Worm (Caenorhabditis elegans) whole organism, young adult: ENCODE results near the gene nra-1.

ENCODE experiments used
- B0019.2 ChIP-seq: fragments of 200-800 bp; sonication (Bioruptor generic); conservative IDR thresholded peaks from 2 replicates; pipeline ENCODE4 v1.3.6; 2022; ENCODE audit warnings: missing genetic modification reagents, missing genetic modification characterization, missing compliant biosample characterization
- C17E4.6 ChIP-seq: fragments of 200-800 bp; sonication (Bioruptor generic); IDR thresholded peaks from 2 replicates; pipeline ENCODE4 v1.3.6; 2022; ENCODE audit warnings: missing genetic modification reagents, missing genetic modification characterization, missing compliant biosample characterization
- D2030.7 ChIP-seq: fragments of 200-800 bp; sonication (Bioruptor generic); IDR thresholded peaks from 2 replicates; pipeline ENCODE4 v1.3.6; 2022; ENCODE audit warnings: missing genetic modification reagents, missing genetic modification characterization, missing compliant biosample characterization
- F22D6.2 ChIP-seq: sonication (generic microtip); optimal IDR thresholded peaks from 2 replicates; lab custom pipeline; 2016; ENCODE audit warnings: mild to moderate bottlenecking, missing genetic modification characterization, missing compliant biosample characterization
- F23B12.7 ChIP-seq: sonication (generic microtip); optimal IDR thresholded peaks from 2 replicates; lab custom pipeline; 2017; ENCODE audit warnings: missing genetic modification characterization, mild to moderate bottlenecking, missing compliant biosample characterization, antibody characterized with exemption, moderate library complexity; ENCODE audit not compliant: insufficient read depth
- F49E8.2 ChIP-seq: sonication (generic microtip); optimal IDR thresholded peaks from 3 replicates; lab custom pipeline; 2017; ENCODE audit warnings: missing genetic modification characterization, mild to moderate bottlenecking, missing compliant biosample characterization, antibody characterized with exemption, moderate library complexity; ENCODE audit not compliant: insufficient read depth
- F57A8.1 ChIP-seq: fragments of 200-800 bp; sonication (Bioruptor generic); optimal IDR thresholded peaks from 2 replicates; lab custom pipeline; 2018; ENCODE audit warnings: mild to moderate bottlenecking, missing genetic modification characterization, moderate library complexity, missing compliant biosample characterization
- F57C9.4 ChIP-seq: sonication (generic microtip); optimal IDR thresholded peaks from 2 replicates; lab custom pipeline; 2017; ENCODE audit warnings: mild to moderate bottlenecking, missing genetic modification characterization, missing compliant biosample characterization
- T07F8.4 ChIP-seq: sonication (generic microtip); optimal IDR thresholded peaks from 2 replicates; lab custom pipeline; 2016; ENCODE audit warnings: mild to moderate bottlenecking, missing genetic modification characterization, moderate library complexity, missing compliant biosample characterization
- ZK185.1 ChIP-seq: sonication (generic microtip); optimal IDR thresholded peaks from 2 replicates; lab custom pipeline; 2016; ENCODE audit warnings: mild to moderate bottlenecking, missing genetic modification characterization, missing compliant biosample characterization; ENCODE audit not compliant: poor library complexity, severe bottlenecking
- akir-1 ChIP-seq: fragments of 200-800 bp; sonication (Bioruptor generic); optimal IDR thresholded peaks from 2 replicates; lab custom pipeline; 2018; ENCODE audit warnings: mild to moderate bottlenecking, missing genetic modification characterization, moderate library complexity, missing compliant biosample characterization
- athp-1 ChIP-seq: sonication (generic microtip); optimal IDR thresholded peaks from 2 replicates; lab custom pipeline; 2017; ENCODE audit warnings: mild to moderate bottlenecking, missing genetic modification characterization, missing compliant biosample characterization
- attf-3 ChIP-seq: fragments of 200-800 bp; sonication (Bioruptor generic); conservative IDR thresholded peaks from 2 replicates; pipeline ENCODE4 v1.3.6; 2022; ENCODE audit warnings: missing genetic modification reagents, missing genetic modification characterization, missing compliant biosample characterization
- ccch-3 ChIP-seq: fragments of 200-800 bp; sonication (Bioruptor generic); optimal IDR thresholded peaks from 2 replicates; lab custom pipeline; 2018; ENCODE audit warnings: mild to moderate bottlenecking, missing genetic modification characterization, missing compliant biosample characterization
- cebp-1 ChIP-seq, 2 experiments: fragments of 200-800 bp in 1 of 2; sonication (Bioruptor generic) in 1 of 2; sonication (generic microtip) in 1 of 2; IDR thresholded peaks in 1 of 2; optimal IDR thresholded peaks in 1 of 2; 2 replicates each; pipeline versions ENCODE4 v1.3.6 to Lab custom; 2017 to 2022; ENCODE audit warnings: missing compliant biosample characterization in 2 of 2, missing genetic modification characterization in 2 of 2, mild to moderate bottlenecking in 1 of 2, missing genetic modification reagents in 1 of 2, moderate library complexity in 1 of 2
- ceh-27 ChIP-seq: fragments of 200-800 bp; sonication (Bioruptor generic); optimal IDR thresholded peaks from 2 replicates; lab custom pipeline; 2018; ENCODE audit warnings: mild to moderate bottlenecking, missing genetic modification characterization, moderate library complexity, missing compliant biosample characterization
- ceh-58 ChIP-seq: fragments of 200-800 bp; sonication (Bioruptor generic); IDR thresholded peaks from 2 replicates; pipeline ENCODE4 v1.3.6; 2022; ENCODE audit warnings: missing genetic modification characterization, missing compliant biosample characterization
- efl-1 ChIP-seq: fragments of 150-350 bp; optimal IDR thresholded peaks from 2 replicates; lab custom pipeline; 2014; ENCODE audit warnings: missing biosample characterization, missing genetic modification reagents, missing genetic modification characterization
- egrh-3 ChIP-seq: fragments of 200-800 bp; sonication (Bioruptor generic); IDR thresholded peaks from 2 replicates; pipeline ENCODE4 v1.3.6; 2022; ENCODE audit warnings: missing genetic modification reagents, missing genetic modification characterization, missing compliant biosample characterization
- ekl-4 ChIP-seq: fragments of 200-800 bp; sonication (Bioruptor generic); IDR thresholded peaks from 2 replicates; pipeline ENCODE4 v1.3.6; 2022; ENCODE audit warnings: missing genetic modification reagents, missing genetic modification characterization, missing compliant biosample characterization
- ets-4 ChIP-seq: fragments of 200-800 bp; sonication (Bioruptor generic); optimal IDR thresholded peaks from 2 replicates; lab custom pipeline; 2018; ENCODE audit warnings: mild to moderate bottlenecking, missing genetic modification characterization, missing compliant biosample characterization
- fkh-3 ChIP-seq: sonication (generic microtip); optimal IDR thresholded peaks from 2 replicates; lab custom pipeline; 2016; ENCODE audit warnings: mild to moderate bottlenecking, missing genetic modification characterization, missing compliant biosample characterization
- hlh-26 ChIP-seq: fragments of 200-800 bp; sonication (Bioruptor generic); conservative IDR thresholded peaks from 2 replicates; pipeline ENCODE4 v1.3.6; 2022; ENCODE audit warnings: missing genetic modification reagents, missing genetic modification characterization, missing compliant biosample characterization
- hrde-1 ChIP-seq: sonication (generic microtip); optimal IDR thresholded peaks from 2 replicates; lab custom pipeline; 2016; ENCODE audit warnings: missing genetic modification characterization, mild to moderate bottlenecking, missing compliant biosample characterization, moderate library complexity, missing genotype, missing genetic modification reagents, borderline replicate concordance
- lin-26 ChIP-seq: fragments of 200-800 bp; sonication (Bioruptor generic); IDR thresholded peaks from 2 replicates; pipeline ENCODE4 v1.3.6; 2022; ENCODE audit warnings: missing genetic modification reagents, missing genetic modification characterization, missing compliant biosample characterization
- lin-40 ChIP-seq: sonication (generic microtip); optimal IDR thresholded peaks from 2 replicates; lab custom pipeline; 2016; ENCODE audit warnings: missing genetic modification characterization, mild to moderate bottlenecking, missing compliant biosample characterization, missing genotype, missing genetic modification reagents
- lin-54 ChIP-seq: fragments of 200-800 bp; sonication (Bioruptor generic); optimal IDR thresholded peaks from 2 replicates; lab custom pipeline; 2018; ENCODE audit warnings: mild to moderate bottlenecking, missing genetic modification characterization, missing compliant biosample characterization
- madf-3 ChIP-seq: fragments of 200-800 bp; sonication (Bioruptor generic); IDR thresholded peaks from 2 replicates; pipeline ENCODE4 v1.3.6; 2022; ENCODE audit warnings: missing genetic modification reagents, missing genetic modification characterization, missing compliant biosample characterization
- madf-6 ChIP-seq: fragments of 200-800 bp; sonication (Bioruptor generic); IDR thresholded peaks from 2 replicates; pipeline ENCODE4 v1.3.6; 2022; ENCODE audit warnings: missing genetic modification reagents, missing genetic modification characterization, missing compliant biosample characterization
- mcd-1 ChIP-seq: fragments of 200-800 bp; sonication (Bioruptor generic); IDR thresholded peaks from 2 replicates; pipeline ENCODE4 v1.3.6; 2022; ENCODE audit warnings: missing genetic modification reagents, missing genetic modification characterization, missing compliant biosample characterization
- nfyb-1 ChIP-seq: fragments of 200-800 bp; sonication (Bioruptor generic); IDR thresholded peaks from 2 replicates; pipeline ENCODE4 v1.3.6; 2022; ENCODE audit warnings: missing genetic modification reagents, missing genetic modification characterization, missing compliant biosample characterization
- nhr-27 ChIP-seq: fragments of 200-800 bp; sonication (Bioruptor generic); optimal IDR thresholded peaks from 2 replicates; lab custom pipeline; 2018; ENCODE audit warnings: mild to moderate bottlenecking, missing genetic modification characterization, moderate library complexity, missing compliant biosample characterization
- nhr-80 ChIP-seq: sonication (generic microtip); optimal IDR thresholded peaks from 2 replicates; lab custom pipeline; 2016; ENCODE audit warnings: missing genetic modification characterization, missing compliant biosample characterization
- nhr-90 ChIP-seq: sonication (generic microtip); optimal IDR thresholded peaks from 2 replicates; lab custom pipeline; 2016; ENCODE audit warnings: missing genotype, mild to moderate bottlenecking, missing genetic modification characterization, missing compliant biosample characterization
- rpc-1 ChIP-seq, 2 experiments: fragments of 150-350 bp in 1 of 2; sonication (generic microtip) in 1 of 2; optimal IDR thresholded peaks; 2 replicates each; lab custom pipeline; 2014 to 2018; ENCODE audit warnings: missing biosample characterization in 1 of 2, missing genetic modification characterization in 1 of 2, missing genetic modification reagents in 1 of 2, missing genotype in 1 of 2
- snpc-4 ChIP-seq, 5 experiments: fragments of 150-350 bp in 1 of 5; sonication (generic microtip) in 4 of 5; optimal IDR thresholded peaks; 2 replicates each; lab custom pipeline; 2014 to 2018; ENCODE audit warnings: missing genetic modification characterization in 5 of 5, missing biosample characterization in 3 of 5, antibody characterized with exemption in 2 of 5, mild to moderate bottlenecking in 2 of 5, missing compliant biosample characterization in 2 of 5, missing genotype in 2 of 5, moderate library complexity in 2 of 5, missing genetic modification reagents in 1 of 5
- tlf-1 ChIP-seq: fragments of 200-800 bp; sonication (Bioruptor generic); optimal IDR thresholded peaks from 2 replicates; lab custom pipeline; 2018; ENCODE audit warnings: mild to moderate bottlenecking, missing genetic modification characterization, missing compliant biosample characterization
- xnd-1 ChIP-seq: sonication (generic microtip); optimal IDR thresholded peaks from 2 replicates; lab custom pipeline; 2016; ENCODE audit warnings: missing genotype, missing genetic modification reagents, missing genetic modification characterization, missing compliant biosample characterization
- ztf-18 ChIP-seq: sonication (generic microtip); optimal IDR thresholded peaks from 2 replicates; lab custom pipeline; 2016; ENCODE audit warnings: missing genotype, mild to moderate bottlenecking, missing genetic modification characterization, missing compliant biosample characterization
- ztf-26 ChIP-seq: sonication (generic microtip); optimal IDR thresholded peaks from 2 replicates; lab custom pipeline; 2017; ENCODE audit warnings: missing genetic modification characterization, missing compliant biosample characterization
- ztf-28 ChIP-seq: fragments of 200-800 bp; sonication (Bioruptor generic); IDR thresholded peaks from 2 replicates; pipeline ENCODE4 v1.3.6; 2022; ENCODE audit warnings: missing genetic modification reagents, missing genetic modification characterization, missing compliant biosample characterization

nra-1 gene

ce11 chrIV:17277459-17278173 is 6.4 kb downstream of the nra-1 start:
- TF ChIP-seq madf-3 (0 out of 2 replicates have a peak, but pooled peaks have one; percentile 1), nfyb-1 (GFP tag; lab: Robert Waterston, UW) (peak; percentile 28; the same call in 1 of the 2 replicates), lin-26 (GFP tag; lab: Robert Waterston, UW) (0 out of 2 replicates have a peak, but pooled peaks have one; percentile 11), ceh-58 (GFP tag; lab: Robert Waterston, UW) (0 out of 2 replicates have a peak, but pooled peaks have one; percentile 22), nhr-80 (tag; lab: Kevin White, UChicago) (no peak), ztf-28 (GFP tag; lab: Robert Waterston, UW) (no peak)

ce11 chrIV:17276705-17277458 is 7.1 kb downstream of the nra-1 start, which contains the start of gene clec-196:
Gene clec-196, plus strand, starts transcription at chrIV:17276956.
- TF ChIP-seq tlf-1 (GFP tag; lab: Kevin White, UChicago) = no peak
- TF ChIP-seq efl-1 = no peak
- TF ChIP-seq D2030.7 (GFP tag; lab: Robert Waterston, UW) = no peak
- no peak for TF ChIP-seq C17E4.6 (GFP tag; lab: Robert Waterston, UW)
- TF ChIP-seq B0019.2 (GFP tag; lab: Robert Waterston, UW) = no peak
- TF ChIP-seq nfyb-1 (GFP tag; lab: Robert Waterston, UW) = no peak
- TF ChIP-seq T07F8.4 = no peak
- TF ChIP-seq F22D6.2 (tag; lab: Kevin White, UChicago) = no peak
- 0 out of 2 replicates have a peak, but pooled peaks have one; percentile 7 for TF ChIP-seq ekl-4 (GFP tag; lab: Robert Waterston, UW)
- TF ChIP-seq F49E8.2 (tag; lab: Kevin White, UChicago) = no peak
- no peak for TF ChIP-seq lin-40
- TF ChIP-seq nhr-90 (tag; lab: Kevin White, UChicago) = no peak
- TF ChIP-seq fkh-3 (tag; lab: Kevin White, UChicago) = no peak
- TF ChIP-seq ZK185.1 = no peak
- no peak for TF ChIP-seq rpc-1 (optimal IDR thresholded peaks at IDR 0.05; lab: Kevin White, UChicago)
- no peak for TF ChIP-seq rpc-1 (tag; optimal IDR thresholded peaks at IDR 0.05; lab: Kevin White, UChicago)
- TF ChIP-seq ceh-27 (GFP tag; lab: Kevin White, UChicago) = no peak
- no peak for TF ChIP-seq hrde-1
- TF ChIP-seq ets-4 = no peak
- no peak for TF ChIP-seq xnd-1 (tag; lab: Kevin White, UChicago)
- no peak for TF ChIP-seq ztf-18 (tag; lab: Kevin White, UChicago)
- no peak for TF ChIP-seq snpc-4 (GFP tag; optimal IDR thresholded peaks at IDR 0.05; lab: Kevin White, UChicago)
- TF ChIP-seq snpc-4 (tag; optimal IDR thresholded peaks at IDR 0.05; lab: Kevin White, UChicago) = peak in 1 of 4 experiments; percentile 11
- no peak for TF ChIP-seq F57C9.4 (tag; lab: Kevin White, UChicago)
- TF ChIP-seq lin-54 (GFP tag; lab: Kevin White, UChicago) = peak; percentile 39
- TF ChIP-seq ztf-26 = no peak
- TF ChIP-seq madf-6 (GFP tag; lab: Robert Waterston, UW) = 0 out of 2 replicates have a peak, but pooled peaks have one; percentile 11
- TF ChIP-seq attf-3 (GFP tag; lab: Robert Waterston, UW) = no peak
- TF ChIP-seq ccch-3 (GFP tag; lab: Kevin White, UChicago) = no peak
- TF ChIP-seq F23B12.7 (tag; lab: Kevin White, UChicago) = no peak
- TF ChIP-seq hlh-26 (GFP tag; lab: Robert Waterston, UW) = no peak
- no peak for TF ChIP-seq mcd-1 (GFP tag; lab: Robert Waterston, UW)
- no peak for TF ChIP-seq akir-1 (GFP tag; lab: Kevin White, UChicago)
- TF ChIP-seq athp-1 (tag; lab: Kevin White, UChicago) = no peak
- 0 out of 2 replicates have a peak, but pooled peaks have one; percentile 22 for TF ChIP-seq madf-3
- TF ChIP-seq cebp-1 (GFP tag; IDR thresholded peaks at IDR 0.05; lab: Robert Waterston, UW) = no peak
- TF ChIP-seq cebp-1 (tag; optimal IDR thresholded peaks at IDR 0.05; lab: Kevin White, UChicago) = peak; percentile 14
- no peak for TF ChIP-seq nhr-27 (tag; lab: Kevin White, UChicago)
- TF ChIP-seq egrh-3 (GFP tag; lab: Robert Waterston, UW) = no peak
- TF ChIP-seq F57A8.1 (GFP tag; lab: Kevin White, UChicago) = no peak
